Fruit fly (Drosophila melanogaster) whole organism, larva: Measurements from ENCODE around the gene Pink1.

Experiments
- noc ChIP-seq: fragments of 200-800 bp; sonication (Bioruptor generic); optimal IDR thresholded peaks from 3 replicates; lab custom pipeline; 2019; ENCODE audit warnings: missing biosample characterization, mild to moderate bottlenecking, missing genetic modification characterization, moderate library complexity

Pink1 gene

DNA sequence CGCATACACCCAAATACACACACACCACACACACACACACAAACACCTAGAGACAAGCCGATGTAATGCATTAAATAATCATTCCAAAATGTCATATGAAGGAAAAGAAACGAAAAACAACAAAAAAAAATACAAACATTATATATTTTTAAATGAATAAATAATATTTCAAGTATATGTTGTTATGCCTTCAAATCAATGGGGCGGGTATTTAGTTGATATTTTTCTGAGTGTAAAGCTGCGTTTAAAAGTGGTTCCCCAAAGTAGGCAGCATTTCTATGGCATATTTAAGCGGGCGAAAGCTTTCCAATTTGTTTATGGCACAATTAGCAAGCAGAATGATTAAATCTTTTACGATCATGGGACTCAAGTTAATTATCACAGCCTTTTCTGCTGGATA, 35.7 kb downstream of the Pink1 start:
- TF ChIP-seq noc (tag; lab: Kevin White, UChicago), result peak; percentile 39

DNA sequence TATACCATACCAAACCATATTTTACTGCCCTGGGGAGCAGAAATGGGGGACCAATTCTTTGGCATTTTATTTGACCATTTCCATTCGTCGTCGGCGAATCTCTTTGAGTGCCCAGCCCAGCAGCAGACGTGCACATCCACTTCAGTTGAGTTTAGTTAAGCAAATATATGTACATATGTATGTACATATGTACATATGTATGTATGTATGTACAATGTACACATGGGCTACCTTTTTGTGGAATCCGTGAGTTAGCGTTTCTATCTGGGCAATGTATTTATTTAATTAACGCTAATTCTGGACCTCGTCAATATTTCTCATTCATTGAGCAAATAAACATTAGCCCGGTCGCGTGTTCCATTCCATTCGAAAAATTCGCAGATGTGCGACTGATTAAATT, 36.4 kb downstream of the Pink1 start:
- no peak for TF ChIP-seq noc (tag; lab: Kevin White, UChicago)

DNA sequence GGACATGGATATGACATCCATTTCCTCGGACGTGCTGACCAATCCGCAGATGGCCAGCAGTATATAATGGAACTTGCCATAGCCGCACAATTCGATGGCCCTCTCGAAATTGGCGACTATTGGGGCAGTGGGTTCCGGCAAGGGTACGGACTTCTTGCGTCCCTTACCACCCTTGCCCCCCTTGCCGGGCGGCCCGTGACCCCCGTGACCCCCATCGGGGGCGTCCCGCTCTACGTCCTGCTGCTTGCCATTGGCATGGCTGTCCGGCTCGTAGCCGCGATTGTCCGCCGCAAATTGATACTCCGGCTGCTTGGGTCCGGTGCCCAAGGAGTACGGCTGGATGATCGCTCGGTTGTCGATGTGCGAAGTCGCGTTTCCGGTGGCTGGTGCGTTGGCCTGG, 40.0 kb downstream of the Pink1 start:
- no peak for TF ChIP-seq noc (tag; lab: Kevin White, UChicago)

- TF ChIP-seq noc (tag; lab: Kevin White, UChicago), result no peak
These were observed 41.4 kb downstream of the Pink1 start for dm6 chrX:6724904-6725505.

dm6 chrX:6726758-6727490, 43.3 kb downstream of the Pink1 start:
- no peak for TF ChIP-seq noc (tag; lab: Kevin White, UChicago)

- TF ChIP-seq noc (tag; lab: Kevin White, UChicago), result no peak
These were observed 45.1 kb downstream of the Pink1 start for dm6 chrX:6728597-6729158.

- peak; percentile 8 for TF ChIP-seq noc (tag; lab: Kevin White, UChicago)
These were observed 47.1 kb downstream of the Pink1 start for dm6 chrX:6730600-6731259.

DNA sequence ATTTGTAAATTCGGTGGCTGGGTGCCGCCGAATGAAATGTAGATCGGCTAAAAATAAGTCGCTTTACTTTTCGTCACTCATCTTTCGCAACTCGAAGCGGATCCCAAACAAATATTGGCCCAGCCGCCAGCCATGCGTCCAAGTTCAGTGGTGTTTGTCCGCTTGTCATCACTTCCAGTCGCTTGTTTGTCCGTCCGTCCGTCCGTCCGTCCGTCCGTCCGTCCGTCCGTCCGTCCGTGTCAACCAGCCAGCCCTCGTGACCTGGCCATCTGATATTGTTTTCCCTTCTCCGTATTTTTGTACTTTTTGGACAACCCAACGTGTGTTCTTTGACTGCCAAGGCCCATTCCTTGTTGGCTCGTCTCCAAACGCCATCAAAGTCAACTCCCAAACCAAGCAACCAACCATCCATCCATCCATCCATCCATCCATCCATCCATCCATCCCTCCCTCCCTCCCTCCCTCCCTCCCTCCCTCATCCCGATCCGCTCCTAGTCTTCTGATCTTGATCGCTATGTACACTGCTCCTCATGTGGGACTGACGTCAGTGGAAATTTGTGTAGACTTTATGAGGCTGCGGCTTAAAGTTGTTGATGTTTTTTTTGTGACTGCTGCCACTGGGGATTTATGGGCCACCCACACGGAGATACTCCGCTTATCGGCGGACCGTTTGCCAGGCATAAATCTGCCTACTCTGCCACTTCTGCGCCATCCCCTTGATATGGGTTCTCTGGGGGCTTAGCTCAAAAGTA, 49.9 kb downstream of the Pink1 start:
- peak; percentile 86 for TF ChIP-seq noc (tag; lab: Kevin White, UChicago)
